Worm (Caenorhabditis elegans): Measurements from ENCODE around the gene irld-47.

Gene irld-47

DNA sequence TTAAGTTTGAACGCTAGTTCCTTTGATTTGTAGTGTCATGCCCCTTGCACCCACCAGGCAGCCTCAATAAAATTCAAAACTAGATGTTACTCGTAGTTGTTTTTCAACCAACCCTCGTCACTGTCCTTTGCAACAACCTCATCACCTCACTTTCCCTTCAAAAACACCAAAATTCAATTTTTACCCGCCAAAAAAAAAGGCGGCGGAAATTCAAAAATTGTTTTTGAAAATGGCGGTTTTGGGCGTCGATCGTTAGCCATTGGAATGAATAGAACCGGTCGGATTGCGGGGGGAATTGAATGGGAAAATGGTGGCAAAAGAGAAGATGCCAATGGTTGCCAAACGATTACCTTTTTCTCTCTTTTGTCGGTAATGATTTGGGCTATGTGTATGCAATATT is 16.3 kb downstream of the irld-47 start:
- no peak for TF ChIP-seq snpc-4 (tag; optimal IDR thresholded peaks at IDR 0.05)
- no peak for TF ChIP-seq unc-62 (GFP tag; optimal IDR thresholded peaks at IDR 0.05)
- no peak for TF ChIP-seq elt-1 (tag; optimal IDR thresholded peaks at IDR 0.05; ENCODE audit: borderline replicate concordance, insufficient read depth)
- no peak for TF ChIP-seq blmp-1 (tag; optimal IDR thresholded peaks at IDR 0.05)
- TF ChIP-seq mep-1 (tag; optimal IDR thresholded peaks at IDR 0.05) = no peak
- no peak for TF ChIP-seq ceh-39 (tag; optimal IDR thresholded peaks at IDR 0.05)
- TF ChIP-seq nhr-237 (tag; optimal IDR thresholded peaks at IDR 0.05) = no peak
- no peak for TF ChIP-seq ces-1 (GFP tag; optimal IDR thresholded peaks at IDR 0.05)
- TF ChIP-seq cnd-1 (tag; optimal IDR thresholded peaks at IDR 0.05) = no peak
- TF ChIP-seq nhr-76 (tag; optimal IDR thresholded peaks at IDR 0.05) = no peak
- no peak for TF ChIP-seq zip-8 (tag; optimal IDR thresholded peaks at IDR 0.05)
- TF ChIP-seq unc-39 (tag; optimal IDR thresholded peaks at IDR 0.05) = no peak
- no peak for TF ChIP-seq hlh-1 (tag; optimal IDR thresholded peaks at IDR 0.05)

- no peak for TF ChIP-seq M03D4.4 (tag; optimal IDR thresholded peaks at IDR 0.05)
- TF ChIP-seq ces-1 (GFP tag; optimal IDR thresholded peaks at IDR 0.05) = peak; percentile 86
- TF ChIP-seq elt-1 (tag; optimal IDR thresholded peaks at IDR 0.05; ENCODE audit: borderline replicate concordance, insufficient read depth) = peak; percentile 62
Observed at ce11 chrII:7803174-7803573, 19.2 kb downstream of the irld-47 start.

DNA sequence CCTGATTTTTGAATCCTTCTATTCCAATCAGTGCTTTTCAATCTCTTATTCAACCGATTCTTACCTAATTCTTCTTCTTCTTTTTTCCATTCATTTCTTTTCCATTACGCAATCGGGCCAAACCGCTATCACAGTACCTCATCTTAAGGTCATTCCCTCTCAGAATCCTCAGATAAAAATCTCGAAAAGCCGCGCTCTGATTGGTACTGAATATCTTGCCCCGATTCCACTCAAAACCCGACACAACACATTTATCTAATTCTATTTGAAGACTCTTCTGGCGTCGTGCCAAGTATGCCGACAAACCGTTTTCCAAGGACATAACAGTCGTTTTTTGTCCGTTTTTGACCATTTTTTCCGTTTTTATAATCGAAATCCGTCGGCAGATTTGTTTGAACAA is 20.5 kb downstream of the irld-47 start:
- TF ChIP-seq ceh-43 (GFP tag; optimal IDR thresholded peaks at IDR 0.05) (no peak), nhr-28 (tag; optimal IDR thresholded peaks at IDR 0.05) (no peak), mep-1 (tag; optimal IDR thresholded peaks at IDR 0.05) (no peak), sem-2 (GFP tag; optimal IDR thresholded peaks at IDR 0.05) (no peak), nhr-76 (tag; optimal IDR thresholded peaks at IDR 0.05) (no peak), nhr-12 (tag; optimal IDR thresholded peaks at IDR 0.05) (no peak), tbx-8 (GFP tag; optimal IDR thresholded peaks at IDR 0.05) (no peak), elt-1 (tag; optimal IDR thresholded peaks at IDR 0.05; ENCODE audit: borderline replicate concordance, insufficient read depth) (peak; percentile 97), bed-3 (GFP tag; optimal IDR thresholded peaks at IDR 0.05) (no peak), zip-8 (tag; optimal IDR thresholded peaks at IDR 0.05) (peak; percentile 36), ztf-11 (tag; optimal IDR thresholded peaks at IDR 0.05) (no peak), snpc-4 (tag; optimal IDR thresholded peaks at IDR 0.05) (no peak), lsy-2 (tag; optimal IDR thresholded peaks at IDR 0.05) (no peak), pha-4 (tag; optimal IDR thresholded peaks at IDR 0.05) (no peak), ces-1 (GFP tag; optimal IDR thresholded peaks at IDR 0.05) (no peak)

DNA sequence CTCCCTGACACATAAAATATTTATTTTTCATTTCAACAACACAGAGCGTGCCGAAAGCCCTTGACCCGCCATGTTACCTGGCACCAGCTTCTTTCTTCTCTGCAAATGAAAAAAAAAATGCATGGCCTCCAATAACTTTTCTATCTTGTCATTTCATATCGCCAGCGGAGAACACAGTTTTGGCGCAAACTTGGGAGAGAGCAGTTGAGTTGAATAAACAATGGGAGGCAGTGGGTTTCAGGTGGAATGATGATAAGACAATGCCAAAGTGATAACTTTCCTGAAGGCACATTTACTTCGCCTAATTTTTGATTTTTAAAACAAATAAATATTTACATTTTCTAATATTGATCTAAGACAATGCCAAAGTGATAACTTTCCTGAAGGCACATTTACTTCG is 21.1 kb downstream of the irld-47 start:
- TF ChIP-seq ceh-39 (tag; optimal IDR thresholded peaks at IDR 0.05) (no peak), lin-13 (tag; optimal IDR thresholded peaks at IDR 0.05) (no peak), snpc-4 (tag; optimal IDR thresholded peaks at IDR 0.05) (no peak), ceh-43 (GFP tag; optimal IDR thresholded peaks at IDR 0.05) (no peak), unc-120 (tag; optimal IDR thresholded peaks at IDR 0.05; ENCODE audit: poor library complexity, severe bottlenecking) (no peak), zip-8 (tag; optimal IDR thresholded peaks at IDR 0.05) (no peak), mls-2 (tag; optimal IDR thresholded peaks at IDR 0.05) (no peak), nhr-28 (tag; optimal IDR thresholded peaks at IDR 0.05) (no peak), nhr-2 (tag; optimal IDR thresholded peaks at IDR 0.05) (no peak), drap-1 (GFP tag; optimal IDR thresholded peaks at IDR 0.05) (no peak), nhr-237 (tag; optimal IDR thresholded peaks at IDR 0.05) (no peak), nhr-12 (tag; optimal IDR thresholded peaks at IDR 0.05) (no peak)

DNA sequence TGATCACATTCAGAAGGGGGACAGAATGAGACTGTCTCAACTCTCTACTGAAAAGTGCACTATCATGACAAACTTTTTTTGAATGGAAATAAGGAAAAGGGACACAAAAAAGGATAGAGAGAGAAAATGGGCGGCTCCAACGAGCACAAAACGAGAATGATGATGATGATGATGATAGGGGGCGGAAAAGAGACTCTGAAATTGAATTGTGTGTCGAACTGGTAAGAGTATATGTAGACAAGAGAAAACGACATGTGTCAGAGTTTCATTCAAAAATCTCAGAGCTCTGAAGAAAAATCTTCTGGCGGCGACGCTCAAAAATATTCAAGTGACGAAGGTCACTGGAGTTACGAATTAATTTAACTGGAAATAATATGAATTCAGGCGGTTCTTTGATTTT is 27.1 kb downstream of the irld-47 start:
- TF ChIP-seq ces-1 (GFP tag; optimal IDR thresholded peaks at IDR 0.05) (peak; percentile 52), nhr-28 (tag; optimal IDR thresholded peaks at IDR 0.05) (no peak)

DNA sequence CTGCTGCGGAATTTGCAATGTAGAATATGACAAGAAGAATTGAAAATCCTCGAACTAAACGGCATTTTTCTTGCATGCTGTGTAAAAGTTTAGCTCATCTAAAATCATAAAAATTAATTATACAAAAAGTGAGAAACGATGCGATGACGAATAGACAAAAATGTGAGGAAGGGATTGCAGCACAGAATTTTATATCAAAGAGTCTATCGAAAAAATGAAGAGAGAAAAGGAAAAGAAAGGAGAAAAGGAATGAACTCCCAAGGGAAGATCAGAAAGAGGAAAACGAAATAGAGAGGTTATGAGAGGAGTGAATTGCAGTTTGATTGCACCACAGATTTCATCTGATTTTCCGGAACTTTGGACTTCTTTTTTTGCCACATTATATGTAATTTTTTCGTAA is 28.1 kb downstream of the irld-47 start, which contains the start of gene glr-4:
glr-4 (minus strand) TSS at position 101 of the 400 bp plus-strand sequence.
- TF ChIP-seq nhr-12 (tag; optimal IDR thresholded peaks at IDR 0.05) = no peak
- no peak for TF ChIP-seq sptf-1 (tag; optimal IDR thresholded peaks at IDR 0.05)
- no peak for TF ChIP-seq cnd-1 (tag; optimal IDR thresholded peaks at IDR 0.05)
- peak; percentile 5 for TF ChIP-seq ces-1 (GFP tag; optimal IDR thresholded peaks at IDR 0.05)
- TF ChIP-seq ceh-39 (tag; optimal IDR thresholded peaks at IDR 0.05) = no peak

All from whole organism, mixed stage, embryonic.